Fruit fly (Drosophila melanogaster): ENCODE measurements around the gene CG3862.

CG3862 gene

DNA sequence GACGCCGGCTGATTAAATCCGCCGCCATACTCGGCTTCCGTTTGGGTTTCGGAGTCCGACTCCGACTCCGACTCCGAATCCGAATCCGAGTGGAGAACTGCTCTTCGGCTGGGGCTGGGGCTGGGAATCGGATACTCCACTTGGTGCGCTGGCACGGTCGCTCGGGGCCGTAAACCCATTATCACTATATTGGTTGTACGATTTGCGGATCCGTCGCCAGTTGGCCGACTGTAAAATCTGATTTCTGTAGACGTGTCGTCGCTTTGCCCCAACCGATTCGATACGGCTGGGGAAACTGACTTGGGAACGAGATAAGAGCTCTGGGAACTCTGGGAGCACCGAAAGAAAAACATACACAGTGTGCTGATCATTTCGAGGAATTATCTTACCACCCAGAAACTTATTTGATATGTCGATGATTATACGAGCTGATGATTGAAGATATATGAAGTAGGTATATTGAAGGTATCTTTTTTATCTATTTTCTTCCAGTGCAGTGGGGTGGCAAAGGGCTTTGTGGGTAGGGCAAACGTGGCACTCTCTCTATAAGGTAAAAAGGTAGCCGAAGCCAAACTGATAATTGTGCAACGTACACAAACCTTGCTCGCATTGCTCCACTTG is 32.3 kb upstream of the CG3862 start:
- TF ChIP-seq insv (optimal IDR thresholded peaks at IDR 0.05) (no peak), Sin3A (optimal IDR thresholded peaks at IDR 0.05) (no peak), h (optimal IDR thresholded peaks at IDR 0.05) (no peak), ttk (optimal IDR thresholded peaks at IDR 0.05) (no peak), Myc (optimal IDR thresholded peaks at IDR 0.05) (no peak), psq (optimal IDR thresholded peaks at IDR 0.05) (no peak)

DNA sequence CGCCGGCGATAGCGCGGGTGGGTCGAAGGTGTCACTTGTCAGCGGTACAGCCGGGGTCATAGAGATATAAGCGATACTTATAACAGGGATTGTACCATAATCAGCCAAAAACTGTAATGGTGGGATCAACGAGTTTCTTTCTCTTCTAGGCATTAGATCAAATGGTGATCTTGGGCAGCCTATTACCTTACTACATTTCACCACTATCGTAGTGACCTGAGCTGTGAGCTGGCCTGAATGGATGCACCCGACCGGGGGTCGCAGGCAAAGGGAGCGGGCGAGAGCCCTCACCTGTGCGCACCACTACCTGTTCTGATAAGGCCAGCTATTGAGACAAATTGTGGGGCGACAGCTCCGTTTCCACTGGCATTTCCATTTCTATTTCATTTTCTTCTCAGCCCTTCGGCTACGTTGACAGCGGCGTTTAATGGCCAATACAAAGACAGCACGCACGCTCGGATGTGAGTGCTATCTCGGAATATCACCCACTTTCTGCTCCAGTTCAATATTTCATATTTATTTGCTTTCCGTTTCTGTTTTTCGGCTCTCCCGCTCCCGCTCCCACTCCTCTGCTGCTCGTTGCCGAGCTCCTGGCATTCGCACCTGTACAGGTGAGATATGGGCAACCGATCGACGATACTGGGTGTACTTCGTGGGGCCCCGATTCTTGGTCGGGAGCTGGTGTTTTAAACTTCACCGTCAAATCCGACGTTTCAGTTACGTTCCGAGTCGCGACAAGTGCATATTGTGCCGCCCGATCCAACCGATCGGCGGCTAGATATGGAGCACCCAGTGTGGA is 31.2 kb upstream of the CG3862 start:
- TF ChIP-seq insv (optimal IDR thresholded peaks at IDR 0.05) (no peak), psq (optimal IDR thresholded peaks at IDR 0.05) (no peak), Sin3A (optimal IDR thresholded peaks at IDR 0.05) (no peak)

DNA sequence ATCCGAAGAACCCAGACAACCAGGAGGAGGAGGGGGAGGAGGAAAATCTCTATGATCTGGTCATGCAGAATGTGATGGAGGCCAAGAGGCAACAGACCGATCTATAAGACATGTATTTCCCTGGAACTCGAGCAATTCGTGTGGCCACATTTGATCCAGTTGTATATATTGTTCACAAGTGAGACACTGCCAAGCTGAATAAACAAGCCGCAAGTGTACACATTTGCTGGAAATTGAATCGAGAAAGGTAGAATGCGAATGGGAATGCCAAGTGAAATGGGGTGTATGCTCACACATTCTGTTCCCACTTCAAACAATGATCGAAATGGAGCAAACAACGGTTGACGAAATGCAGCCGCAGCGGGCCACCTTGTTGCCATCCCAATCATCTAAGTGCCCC is 30.3 kb upstream of the CG3862 start:
- TF ChIP-seq Sin3A (optimal IDR thresholded peaks at IDR 0.05) (no peak), ttk (optimal IDR thresholded peaks at IDR 0.05) (no peak), Myc (optimal IDR thresholded peaks at IDR 0.05) (no peak), psq (optimal IDR thresholded peaks at IDR 0.05) (no peak), h (optimal IDR thresholded peaks at IDR 0.05) (no peak), insv (optimal IDR thresholded peaks at IDR 0.05) (no peak)

dm6 chr2L:855052-855547 is 29.4 kb upstream of the CG3862 start, which contains the start of gene CG13949:
CG13949 (plus strand) TSS chr2L:855337.
- no peak for TF ChIP-seq h (optimal IDR thresholded peaks at IDR 0.05)
- no peak for TF ChIP-seq Sin3A (optimal IDR thresholded peaks at IDR 0.05)
- TF ChIP-seq ttk (optimal IDR thresholded peaks at IDR 0.05), result no peak
- no peak for TF ChIP-seq Myc (optimal IDR thresholded peaks at IDR 0.05)
- TF ChIP-seq insv (optimal IDR thresholded peaks at IDR 0.05), result no peak
- no peak for TF ChIP-seq psq (optimal IDR thresholded peaks at IDR 0.05)

DNA sequence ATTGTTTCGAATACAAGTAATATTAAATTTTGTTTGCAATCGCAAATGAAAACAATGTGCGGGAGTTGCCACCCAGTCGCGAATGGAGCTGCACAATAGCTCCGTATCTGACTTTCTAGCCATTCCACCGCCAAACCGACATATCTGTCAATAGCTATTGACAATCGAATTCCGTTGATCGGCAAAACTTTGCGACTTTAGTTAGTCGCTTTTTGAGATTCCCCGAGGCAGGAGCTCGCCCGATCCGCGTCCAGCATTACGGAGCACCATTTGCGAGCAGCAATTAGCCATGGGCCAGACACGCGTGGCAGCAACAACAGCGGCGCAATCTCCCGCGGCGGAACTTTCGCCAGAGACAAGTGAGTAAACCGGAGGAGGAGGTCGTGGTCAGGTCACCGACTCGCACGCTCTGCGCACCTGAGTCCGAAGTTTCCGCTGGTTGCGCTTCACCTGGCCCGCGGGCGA is 27.0 kb upstream of the CG3862 start, which contains the start of the genes CG4291 and kraken:
Gene CG4291, minus strand, starts transcription at position 84 of the 465 bp plus-strand sequence.
Gene kraken, plus strand, starts transcription at position 122 of the 465 bp plus-strand sequence.
- TF ChIP-seq insv (optimal IDR thresholded peaks at IDR 0.05), result peak; percentile 3
- no peak for TF ChIP-seq psq (optimal IDR thresholded peaks at IDR 0.05)
- TF ChIP-seq h (optimal IDR thresholded peaks at IDR 0.05), result peak; percentile 56

DNA sequence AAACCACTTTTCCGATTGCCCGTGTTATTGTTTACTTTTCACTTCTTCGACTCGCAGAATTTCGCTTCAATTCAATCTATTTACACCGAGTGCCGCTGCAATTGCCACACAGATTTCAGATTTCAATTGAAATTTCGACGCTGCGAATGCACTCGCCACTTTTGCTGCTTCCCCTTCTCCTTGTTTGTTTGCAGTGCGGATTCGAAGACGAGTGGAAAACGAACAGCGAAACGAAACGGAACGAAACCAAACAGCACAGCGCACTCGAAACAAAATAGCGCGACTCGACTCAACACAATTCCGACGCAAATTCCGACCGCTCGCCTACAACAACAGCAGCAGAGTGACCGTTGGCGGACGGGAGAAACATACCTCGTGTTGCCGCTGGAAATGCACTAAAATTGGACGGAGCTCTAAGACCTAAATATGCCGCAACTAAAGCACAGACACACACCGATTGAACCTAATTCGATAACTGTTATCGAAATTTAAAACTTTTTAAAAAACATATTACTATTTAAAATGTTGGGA is 25.1 kb upstream of the CG3862 start, which contains the start of gene drongo:
Gene drongo, minus strand, starts transcription at position 345 of the 531 bp plus-strand sequence.
- no peak for TF ChIP-seq ttk (optimal IDR thresholded peaks at IDR 0.05)
- TF ChIP-seq Sin3A (optimal IDR thresholded peaks at IDR 0.05), result no peak
- no peak for TF ChIP-seq h (optimal IDR thresholded peaks at IDR 0.05)
- TF ChIP-seq Myc (optimal IDR thresholded peaks at IDR 0.05), result no peak
- no peak for TF ChIP-seq psq (optimal IDR thresholded peaks at IDR 0.05)
- TF ChIP-seq insv (optimal IDR thresholded peaks at IDR 0.05), result no peak

- TF ChIP-seq ttk (optimal IDR thresholded peaks at IDR 0.05), result peak; percentile 97
- no peak for TF ChIP-seq Sin3A (optimal IDR thresholded peaks at IDR 0.05)
These were observed 24.3 kb upstream of the CG3862 start for dm6 chr2L:849787-850512.

dm6 chr2L:849138-849744 is 23.6 kb upstream of the CG3862 start:
- TF ChIP-seq Sin3A (optimal IDR thresholded peaks at IDR 0.05), result no peak
- TF ChIP-seq Myc (optimal IDR thresholded peaks at IDR 0.05), result no peak
- no peak for TF ChIP-seq ttk (optimal IDR thresholded peaks at IDR 0.05)
- no peak for TF ChIP-seq h (optimal IDR thresholded peaks at IDR 0.05)
- no peak for TF ChIP-seq insv (optimal IDR thresholded peaks at IDR 0.05)
- TF ChIP-seq psq (optimal IDR thresholded peaks at IDR 0.05), result no peak

dm6 chr2L:847988-848622 is 22.4 kb upstream of the CG3862 start:
- TF ChIP-seq psq (optimal IDR thresholded peaks at IDR 0.05), result no peak
- no peak for TF ChIP-seq h (optimal IDR thresholded peaks at IDR 0.05)
- TF ChIP-seq ttk (optimal IDR thresholded peaks at IDR 0.05), result no peak
- TF ChIP-seq Myc (optimal IDR thresholded peaks at IDR 0.05), result no peak
- TF ChIP-seq insv (optimal IDR thresholded peaks at IDR 0.05), result no peak
- TF ChIP-seq Sin3A (optimal IDR thresholded peaks at IDR 0.05), result no peak

DNA sequence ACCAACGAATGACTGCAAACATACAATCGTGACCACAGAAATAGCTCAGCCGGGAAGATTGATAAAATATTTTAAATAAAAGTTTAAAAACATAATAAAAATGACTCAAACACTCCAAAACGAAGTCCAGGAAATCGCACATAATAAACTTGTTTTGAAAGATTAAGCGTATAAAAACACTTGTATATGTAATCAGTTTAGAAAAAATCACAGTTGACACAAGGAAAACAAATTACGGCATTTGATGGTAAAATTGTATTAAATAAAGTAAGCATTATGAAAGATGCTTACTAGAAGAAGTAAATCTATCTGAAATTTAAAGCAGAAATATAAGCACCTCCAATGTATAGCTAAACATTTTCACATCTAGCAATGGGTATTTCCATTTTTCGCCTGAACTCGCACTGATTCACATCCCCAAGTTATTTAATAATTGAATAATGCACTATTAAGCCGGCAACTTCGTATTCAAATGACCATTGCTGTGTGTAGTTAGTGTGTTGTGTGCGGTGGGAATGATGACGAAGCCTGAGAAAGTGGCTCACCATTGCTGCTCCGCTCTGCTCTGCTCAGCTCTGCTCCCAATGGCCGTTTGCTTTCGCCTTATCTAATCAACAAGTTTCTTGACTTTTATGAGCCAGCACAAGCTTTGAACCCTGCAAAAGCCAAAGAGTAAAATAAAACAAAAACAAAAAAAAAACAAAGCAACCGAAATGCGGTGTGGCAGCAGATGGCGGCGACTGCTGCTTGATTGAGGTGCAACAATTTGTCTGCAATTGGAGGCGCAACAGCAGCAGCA is 21.7 kb upstream of the CG3862 start:
- TF ChIP-seq ttk (optimal IDR thresholded peaks at IDR 0.05) (no peak), insv (optimal IDR thresholded peaks at IDR 0.05) (no peak), Sin3A (optimal IDR thresholded peaks at IDR 0.05) (no peak), h (optimal IDR thresholded peaks at IDR 0.05) (no peak), Myc (optimal IDR thresholded peaks at IDR 0.05) (no peak), psq (optimal IDR thresholded peaks at IDR 0.05) (no peak)
